Worm (Caenorhabditis elegans) whole organism, L3 larva: ENCODE measurements around the gene ptr-6.

Experiments
- ceh-28 ChIP-seq: fragments of 150-350 bp; optimal IDR thresholded peaks from 2 replicates; lab custom pipeline; 2014; ENCODE audit warnings: missing biosample characterization, missing genetic modification reagents, missing genetic modification characterization
- mml-1 ChIP-seq: fragments of 150-350 bp; sonication (generic microtip); optimal IDR thresholded peaks from 3 replicates; lab custom pipeline; 2014; ENCODE audit warnings: missing biosample characterization, missing genetic modification characterization
- nfya-1 ChIP-seq: sonication (generic microtip); optimal IDR thresholded peaks from 2 replicates; lab custom pipeline; 2017; ENCODE audit warnings: missing genetic modification characterization, mild to moderate bottlenecking, missing compliant biosample characterization, antibody characterized with exemption, moderate library complexity; ENCODE audit not compliant: insufficient read depth
- nhr-11 ChIP-seq: fragments of 150-350 bp; optimal IDR thresholded peaks from 2 replicates; lab custom pipeline; 2014; ENCODE audit warnings: missing biosample characterization, missing genetic modification characterization
- pqm-1 ChIP-seq: fragments of 150-350 bp; optimal IDR thresholded peaks from 2 replicates; lab custom pipeline; 2017; ENCODE audit warnings: missing biosample characterization, missing genetic modification characterization, inconsistent platforms
- skn-1 ChIP-seq: fragments of 150-350 bp; optimal IDR thresholded peaks from 2 replicates; lab custom pipeline; 2014; ENCODE audit warnings: missing biosample characterization, missing genetic modification characterization
- snpc-4 ChIP-seq: fragments of 150-350 bp; optimal IDR thresholded peaks from 2 replicates; lab custom pipeline; 2014; ENCODE audit warnings: missing biosample characterization, missing genetic modification characterization

DNA sequence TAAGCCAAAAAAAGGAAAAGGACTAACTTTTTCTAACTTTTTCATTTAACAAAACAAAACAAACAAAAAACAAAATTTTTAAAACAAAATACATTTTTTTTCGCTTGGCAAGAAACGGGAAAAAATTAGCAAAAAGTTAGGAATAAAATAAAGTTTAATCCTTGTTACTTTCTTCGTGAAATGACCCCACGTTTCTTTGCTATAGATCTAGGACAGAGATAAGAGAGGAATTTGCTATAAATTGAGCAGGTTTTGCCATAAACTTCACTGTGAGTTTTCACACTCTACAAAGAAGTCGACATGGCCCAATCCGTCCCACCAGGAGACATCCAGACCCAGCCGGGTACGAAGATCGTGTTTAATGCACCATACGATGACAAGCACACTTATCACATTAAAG, 47.1 kb downstream of the ptr-6 start, which contains the start of gene msp-50:
- TF ChIP-seq snpc-4 (tag; lab: Kevin White, UChicago) (no peak), mml-1 (tag; lab: Kevin White, UChicago) (no peak), ceh-28 (tag; lab: Kevin White, UChicago) (no peak), skn-1 (tag; lab: Kevin White, UChicago) (no peak), nfya-1 (tag; lab: Kevin White, UChicago) (no peak), pqm-1 (tag; lab: Kevin White, UChicago) (no peak), nhr-11 (no peak)
